In the genomic region with DNA sequence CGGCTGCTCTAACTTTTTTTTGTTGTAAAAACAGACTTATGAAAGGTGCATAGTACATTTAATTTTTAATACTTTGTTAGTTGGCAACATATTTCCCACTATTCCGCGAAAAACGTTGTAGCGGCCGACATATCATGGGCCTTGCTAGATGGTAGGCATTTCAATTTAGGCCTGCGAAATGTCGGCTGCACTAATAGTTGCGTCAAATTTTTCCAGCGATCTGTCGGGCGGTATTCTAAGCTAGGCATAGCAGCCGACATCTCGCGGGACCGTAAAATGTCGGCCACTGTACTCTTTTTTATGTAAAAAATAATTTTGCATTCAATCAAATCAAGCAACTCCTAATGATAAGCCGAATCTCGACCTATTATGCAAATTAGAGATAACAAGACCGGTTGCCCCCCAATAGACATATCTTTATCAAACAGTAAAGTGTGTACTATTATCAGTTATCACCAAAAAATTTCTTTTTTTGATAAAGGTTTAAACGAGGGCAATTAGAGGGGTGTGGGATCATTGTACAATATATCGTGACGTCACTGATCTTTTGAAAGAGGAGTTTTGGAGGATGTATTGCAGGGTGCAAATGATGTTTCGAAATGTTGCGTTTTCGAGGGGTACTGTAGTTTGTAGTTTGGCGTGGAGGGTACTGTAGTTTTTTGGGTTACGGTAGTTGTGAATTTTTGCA, we compare ENCODE assay signal across 7 worm cellular contexts.
TF ChIP-seq lines count a peak whose summit lies in the region.

No protein-coding gene starts in this region.

TF ChIP-seq in whole organism, L1 larva, 84 proteins besides CTCF, POLR2A, EP300 and RAD21 (continues in another document):
- TF ChIP-seq elt-3 (tag; optimal IDR thresholded peaks at IDR 0.05; lab: Kevin White, UChicago), result peak in 4 of 6 experiments; percentile 39 to 73 (median 60)
- peak in 1 of 2 experiments; percentile 8 for TF ChIP-seq lin-35 (GFP tag; optimal IDR thresholded peaks at IDR 0.05; lab: Kevin White, UChicago)
- peak; percentile 15 for TF ChIP-seq jun-1 (tag; optimal IDR thresholded peaks at IDR 0.05; lab: Kevin White, UChicago)
- TF ChIP-seq lsy-2 (tag; optimal IDR thresholded peaks at IDR 0.05; lab: Kevin White, UChicago), result peak in 1 of 2 experiments; percentile 26
- TF ChIP-seq elt-2 (tag; optimal IDR thresholded peaks at IDR 0.05; lab: Kevin White, UChicago), result peak; percentile 92
- TF ChIP-seq F16B12.6 (tag; optimal IDR thresholded peaks at IDR 0.05; lab: Kevin White, UChicago), result no peak
- TF ChIP-seq fkh-4 (tag; optimal IDR thresholded peaks at IDR 0.05; lab: Kevin White, UChicago; ENCODE audit: borderline replicate concordance), result no peak
- TF ChIP-seq dpl-1 (GFP tag; optimal IDR thresholded peaks at IDR 0.05; lab: Kevin White, UChicago), result no peak
- TF ChIP-seq tlp-1 (tag; optimal IDR thresholded peaks at IDR 0.05; lab: Kevin White, UChicago), result peak; percentile 53
- no peak for TF ChIP-seq unc-98 (GFP tag; IDR thresholded peaks at IDR 0.05; lab: Robert Waterston, UW)
- TF ChIP-seq hpl-2 (GFP tag; optimal IDR thresholded peaks at IDR 0.05; lab: Kevin White, UChicago), result no peak

TF ChIP-seq in whole organism, L2 larva, 48 proteins besides CTCF, POLR2A, EP300 and RAD21 (continues in another document):
- TF ChIP-seq nhr-129 (tag; optimal IDR thresholded peaks at IDR 0.05; lab: Kevin White, UChicago), result no peak
- no peak for TF ChIP-seq mab-5 (tag; optimal IDR thresholded peaks at IDR 0.05; lab: Kevin White, UChicago)
- no peak for TF ChIP-seq ZK546.5 (tag; optimal IDR thresholded peaks at IDR 0.05; lab: Kevin White, UChicago)
- TF ChIP-seq ceh-82 (tag; optimal IDR thresholded peaks at IDR 0.05; lab: Kevin White, UChicago), result no peak
- TF ChIP-seq nhr-6 (tag; optimal IDR thresholded peaks at IDR 0.05; lab: Kevin White, UChicago), result no peak
- peak; percentile 90 for TF ChIP-seq fos-1 (tag; optimal IDR thresholded peaks at IDR 0.05; lab: Kevin White, UChicago)
- TF ChIP-seq alr-1 (tag; optimal IDR thresholded peaks at IDR 0.05; lab: Kevin White, UChicago), result no peak
- TF ChIP-seq egl-27 (tag; optimal IDR thresholded peaks at IDR 0.05; lab: Kevin White, UChicago), result peak; percentile 49
- no peak for TF ChIP-seq blmp-1 (tag; optimal IDR thresholded peaks at IDR 0.05; lab: Kevin White, UChicago; ENCODE audit: insufficient read depth)
- TF ChIP-seq lin-39 (tag; optimal IDR thresholded peaks at IDR 0.05; lab: Kevin White, UChicago), result no peak
- no peak for TF ChIP-seq R02D3.7 (tag; optimal IDR thresholded peaks at IDR 0.05; lab: Kevin White, UChicago)
- TF ChIP-seq gmeb-1 (tag; optimal IDR thresholded peaks at IDR 0.05; lab: Kevin White, UChicago), result peak; percentile 28

TF ChIP-seq in whole organism, L3 larva, 47 proteins besides CTCF, POLR2A, EP300 and RAD21 (continues in another document):
- no peak for TF ChIP-seq ceh-28 (tag; optimal IDR thresholded peaks at IDR 0.05; lab: Kevin White, UChicago)
- TF ChIP-seq nhr-23 (tag; optimal IDR thresholded peaks at IDR 0.05; lab: Kevin White, UChicago), result no peak
- no peak for TF ChIP-seq egl-27 (tag; optimal IDR thresholded peaks at IDR 0.05; lab: Kevin White, UChicago)
- TF ChIP-seq ceh-9 (tag; optimal IDR thresholded peaks at IDR 0.05; lab: Kevin White, UChicago), result no peak
- peak; percentile 98 for TF ChIP-seq elt-2 (tag; optimal IDR thresholded peaks at IDR 0.05; lab: Kevin White, UChicago)
- no peak for TF ChIP-seq nhr-28 (tag; optimal IDR thresholded peaks at IDR 0.05; lab: Kevin White, UChicago)
- no peak for TF ChIP-seq aly-2 (tag; optimal IDR thresholded peaks at IDR 0.05; lab: Kevin White, UChicago)
- TF ChIP-seq jun-1 (tag; optimal IDR thresholded peaks at IDR 0.05; lab: Kevin White, UChicago), result peak; percentile 74
- no peak for TF ChIP-seq fkh-2 (tag; optimal IDR thresholded peaks at IDR 0.05; lab: Kevin White, UChicago)
- no peak for TF ChIP-seq hmg-11 (tag; optimal IDR thresholded peaks at IDR 0.05; lab: Kevin White, UChicago)
- TF ChIP-seq fkh-10 (GFP tag; optimal IDR thresholded peaks at IDR 0.05; lab: Kevin White, UChicago), result no peak
- TF ChIP-seq lin-39 (tag; optimal IDR thresholded peaks at IDR 0.05; lab: Kevin White, UChicago), result no peak
- TF ChIP-seq pqm-1 (tag; optimal IDR thresholded peaks at IDR 0.05; lab: Kevin White, UChicago), result peak; percentile 93

TF ChIP-seq in whole organism, L4 larva, 104 proteins besides CTCF, POLR2A, EP300 and RAD21 (continues in another document):
- TF ChIP-seq hlh-30 (tag; optimal IDR thresholded peaks at IDR 0.05; lab: Kevin White, UChicago; ENCODE audit: insufficient read depth), result peak; percentile 22
- TF ChIP-seq nhr-25 (tag; optimal IDR thresholded peaks at IDR 0.05; lab: Kevin White, UChicago; ENCODE audit: borderline replicate concordance, insufficient read depth), result no peak
- peak; percentile 82 for TF ChIP-seq nhr-28 (tag; optimal IDR thresholded peaks at IDR 0.05; lab: Kevin White, UChicago)
- TF ChIP-seq aha-1 (tag; lab: Kevin White, UChicago), result peak; percentile 69
- TF ChIP-seq nhr-77 (tag; optimal IDR thresholded peaks at IDR 0.05; lab: Kevin White, UChicago), result peak; percentile 85
- no peak for TF ChIP-seq lin-38 (GFP tag; IDR thresholded peaks at IDR 0.05; lab: Robert Waterston, UW)
- no peak for TF ChIP-seq zag-1 (tag; optimal IDR thresholded peaks at IDR 0.05; lab: Kevin White, UChicago)
- no peak for TF ChIP-seq daf-19 (GFP tag; conservative IDR thresholded peaks at IDR 0.05; lab: Robert Waterston, UW)
- TF ChIP-seq zfp-2 (tag; optimal IDR thresholded peaks at IDR 0.05; lab: Kevin White, UChicago), result no peak
- TF ChIP-seq daf-16 (GFP tag; optimal IDR thresholded peaks at IDR 0.05; lab: Kevin White, UChicago), result no peak
- TF ChIP-seq daf-16 (tag; optimal IDR thresholded peaks at IDR 0.05; lab: Kevin White, UChicago), result peak; percentile 88
- peak; percentile 85 for TF ChIP-seq pqm-1 (tag; optimal IDR thresholded peaks at IDR 0.05; lab: Kevin White, UChicago)
- no peak for TF ChIP-seq T20F7.1 (GFP tag; optimal IDR thresholded peaks at IDR 0.05; lab: Kevin White, UChicago)

TF ChIP-seq in whole organism, late embryonic, 69 proteins besides CTCF, POLR2A, EP300 and RAD21:
- TF ChIP-seq dve-1 (tag; optimal IDR thresholded peaks at IDR 0.05; lab: Kevin White, UChicago), result peak; percentile 26
- no peak for TF ChIP-seq gmeb-2 (tag; optimal IDR thresholded peaks at IDR 0.05; lab: Kevin White, UChicago)
- no peak for TF ChIP-seq ztf-16 (tag; optimal IDR thresholded peaks at IDR 0.05; lab: Kevin White, UChicago)
- TF ChIP-seq zip-5 (tag; optimal IDR thresholded peaks at IDR 0.05; lab: Kevin White, UChicago), result no peak
- no peak for TF ChIP-seq ceh-30 (tag; optimal IDR thresholded peaks at IDR 0.05; lab: Kevin White, UChicago)
- peak; percentile 99 for TF ChIP-seq elt-2 (tag; optimal IDR thresholded peaks at IDR 0.05; lab: Kevin White, UChicago)
- no peak for TF ChIP-seq unc-86 (tag; optimal IDR thresholded peaks at IDR 0.05; lab: Kevin White, UChicago)
- TF ChIP-seq F13H6.1 (tag; optimal IDR thresholded peaks at IDR 0.05; lab: Kevin White, UChicago), result no peak

TF ChIP-seq in whole organism, mixed stage, embryonic, 35 proteins besides CTCF, POLR2A, EP300 and RAD21:
- TF ChIP-seq flh-1 (GFP tag; optimal IDR thresholded peaks at IDR 0.05; lab: Kevin White, UChicago) (no peak), elt-3 (tag; optimal IDR thresholded peaks at IDR 0.05; lab: Kevin White, UChicago) (peak; percentile 47)

TF ChIP-seq in whole organism, young adult, 124 proteins besides CTCF, POLR2A, EP300 and RAD21:
- TF ChIP-seq lin-40 (tag; optimal IDR thresholded peaks at IDR 0.05; lab: Kevin White, UChicago) (no peak), nhr-80 (tag; optimal IDR thresholded peaks at IDR 0.05; lab: Kevin White, UChicago) (peak; percentile 59), snpc-4 (GFP tag; optimal IDR thresholded peaks at IDR 0.05; lab: Kevin White, UChicago) (no peak), snpc-4 (tag; optimal IDR thresholded peaks at IDR 0.05; lab: Kevin White, UChicago) (peak; percentile 35 to 75 (median 62)), cebp-1 (GFP tag; IDR thresholded peaks at IDR 0.05; lab: Robert Waterston, UW) (no peak), cebp-1 (tag; optimal IDR thresholded peaks at IDR 0.05; lab: Kevin White, UChicago) (peak; percentile 21), madf-10 (tag; optimal IDR thresholded peaks at IDR 0.05; lab: Kevin White, UChicago) (no peak)
